Worm (Caenorhabditis elegans) whole organism, L3 larva: Measurements from ENCODE around the gene acs-14.

Experiments
- R02D3.7 ChIP-seq: fragments of 150-350 bp; optimal IDR thresholded peaks from 2 replicates; lab custom pipeline; 2014; ENCODE audit warnings: missing biosample characterization, missing genetic modification characterization
- ZK546.5 ChIP-seq: sonication (generic microtip); optimal IDR thresholded peaks from 2 replicates; lab custom pipeline; 2017; ENCODE audit warnings: missing biosample characterization, missing genetic modification characterization
- ama-1 ChIP-seq: fragments of 150-350 bp; optimal IDR thresholded peaks from 2 replicates; lab custom pipeline; 2018
- ceh-28 ChIP-seq: fragments of 150-350 bp; optimal IDR thresholded peaks from 2 replicates; lab custom pipeline; 2014; ENCODE audit warnings: missing biosample characterization, missing genetic modification reagents, missing genetic modification characterization
- ceh-82 ChIP-seq: fragments of 150-350 bp; optimal IDR thresholded peaks from 2 replicates; lab custom pipeline; 2014; ENCODE audit warnings: missing biosample characterization, missing genetic modification characterization
- daf-12 ChIP-seq: fragments of 150-350 bp; optimal IDR thresholded peaks from 2 replicates; lab custom pipeline; 2014; ENCODE audit warnings: missing biosample characterization, missing genetic modification reagents, missing genetic modification characterization
- egl-27 ChIP-seq: sonication (generic microtip); optimal IDR thresholded peaks from 4 replicates; lab custom pipeline; 2017; ENCODE audit warnings: missing biosample characterization, missing genetic modification reagents, missing genetic modification characterization
- egl-5 ChIP-seq: fragments of 150-350 bp; optimal IDR thresholded peaks from 2 replicates; lab custom pipeline; 2017; ENCODE audit warnings: missing biosample characterization, missing genetic modification reagents, missing genetic modification characterization, inconsistent platforms
- elt-2 ChIP-seq: sonication (generic microtip); optimal IDR thresholded peaks from 2 replicates; lab custom pipeline; 2016; ENCODE audit warnings: missing genetic modification reagents, mild to moderate bottlenecking, missing genetic modification characterization, missing compliant biosample characterization
- elt-3 ChIP-seq, 3 experiments: fragments of 150-350 bp in 1 of 3; sonication (generic microtip) in 2 of 3; optimal IDR thresholded peaks; 2 replicates in 2 of 3; 4 replicates in 1 of 3; lab custom pipeline; 2014 to 2017; ENCODE audit warnings: missing biosample characterization in 3 of 3, missing genetic modification characterization in 3 of 3
- eor-1 ChIP-seq, 2 experiments: fragments of 150-350 bp; optimal IDR thresholded peaks; 2 replicates each; lab custom pipeline; 2014 to 2018; ENCODE audit warnings: missing biosample characterization in 2 of 2, missing genetic modification characterization in 2 of 2
- fkh-10 ChIP-seq: sonication (generic microtip); optimal IDR thresholded peaks from 2 replicates; lab custom pipeline; 2017; ENCODE audit warnings: missing biosample characterization, missing genetic modification reagents, missing genetic modification characterization
- fkh-2 ChIP-seq: fragments of 150-350 bp; optimal IDR thresholded peaks from 2 replicates; lab custom pipeline; 2014; ENCODE audit warnings: missing biosample characterization, missing genetic modification reagents, missing genetic modification characterization
- fos-1 ChIP-seq: fragments of 150-350 bp; optimal IDR thresholded peaks from 2 replicates; lab custom pipeline; 2014; ENCODE audit warnings: missing biosample characterization, missing genetic modification characterization
- hmg-11 ChIP-seq: sonication (generic microtip); optimal IDR thresholded peaks from 2 replicates; lab custom pipeline; 2016; ENCODE audit warnings: missing genetic modification characterization, missing compliant biosample characterization
- jun-1 ChIP-seq: fragments of 150-350 bp; optimal IDR thresholded peaks from 2 replicates; lab custom pipeline; 2014; ENCODE audit warnings: missing biosample characterization, missing genetic modification reagents, missing genetic modification characterization
- lin-15B ChIP-seq: fragments of 150-350 bp; optimal IDR thresholded peaks from 2 replicates; lab custom pipeline; 2014; ENCODE audit warnings: missing biosample characterization, missing genetic modification characterization
- lin-39 ChIP-seq: fragments of 150-350 bp; optimal IDR thresholded peaks from 2 replicates; lab custom pipeline; 2018; ENCODE audit warnings: missing biosample characterization, missing genetic modification reagents, missing genetic modification characterization
- lsy-12 ChIP-seq: sonication (generic microtip); optimal IDR thresholded peaks from 2 replicates; lab custom pipeline; 2016; ENCODE audit warnings: mild to moderate bottlenecking, missing genetic modification characterization, missing compliant biosample characterization
- mdl-1 ChIP-seq: fragments of 150-350 bp; optimal IDR thresholded peaks from 2 replicates; lab custom pipeline; 2014; ENCODE audit warnings: missing biosample characterization, missing genetic modification characterization
- mml-1 ChIP-seq: fragments of 150-350 bp; sonication (generic microtip); optimal IDR thresholded peaks from 3 replicates; lab custom pipeline; 2014; ENCODE audit warnings: missing biosample characterization, missing genetic modification characterization
- nfya-1 ChIP-seq: sonication (generic microtip); optimal IDR thresholded peaks from 2 replicates; lab custom pipeline; 2017; ENCODE audit warnings: missing genetic modification characterization, mild to moderate bottlenecking, missing compliant biosample characterization, antibody characterized with exemption, moderate library complexity; ENCODE audit not compliant: insufficient read depth
- nhr-11 ChIP-seq: fragments of 150-350 bp; optimal IDR thresholded peaks from 2 replicates; lab custom pipeline; 2014; ENCODE audit warnings: missing biosample characterization, missing genetic modification characterization
- nhr-12 ChIP-seq: fragments of 150-350 bp; optimal IDR thresholded peaks from 2 replicates; lab custom pipeline; 2014; ENCODE audit warnings: missing biosample characterization, missing genetic modification characterization
- nhr-23 ChIP-seq: fragments of 150-350 bp; optimal IDR thresholded peaks from 2 replicates; lab custom pipeline; 2014; ENCODE audit warnings: missing biosample characterization, missing genetic modification reagents, missing genetic modification characterization
- nhr-237 ChIP-seq: fragments of 150-350 bp; optimal IDR thresholded peaks from 2 replicates; lab custom pipeline; 2014; ENCODE audit warnings: missing biosample characterization, missing genetic modification characterization
- nhr-25 ChIP-seq: sonication (generic microtip); optimal IDR thresholded peaks from 2 replicates; lab custom pipeline; 2017; ENCODE audit warnings: missing biosample characterization, missing genetic modification characterization
- nhr-43 ChIP-seq: sonication (generic microtip); optimal IDR thresholded peaks from 2 replicates; lab custom pipeline; 2016; ENCODE audit warnings: mild to moderate bottlenecking, missing genetic modification characterization, missing compliant biosample characterization; ENCODE audit not compliant: poor library complexity, severe bottlenecking
- nhr-67 ChIP-seq: fragments of 150-350 bp; optimal IDR thresholded peaks from 2 replicates; lab custom pipeline; 2014; ENCODE audit warnings: missing biosample characterization, missing genetic modification characterization
- nhr-76 ChIP-seq: fragments of 150-350 bp; sonication (generic microtip); optimal IDR thresholded peaks from 5 replicates; lab custom pipeline; 2014; ENCODE audit warnings: missing biosample characterization, missing genetic modification characterization
- nhr-77 ChIP-seq: fragments of 150-350 bp; optimal IDR thresholded peaks from 2 replicates; lab custom pipeline; 2014; ENCODE audit warnings: missing biosample characterization, missing genetic modification characterization
- pha-4 ChIP-seq: fragments of 150-350 bp; optimal IDR thresholded peaks from 2 replicates; lab custom pipeline; 2014; ENCODE audit warnings: missing biosample characterization, missing genetic modification reagents, missing genetic modification characterization
- pqm-1 ChIP-seq: fragments of 150-350 bp; optimal IDR thresholded peaks from 2 replicates; lab custom pipeline; 2017; ENCODE audit warnings: missing biosample characterization, missing genetic modification characterization, inconsistent platforms
- sea-2 ChIP-seq: fragments of 150-350 bp; sonication (generic microtip); optimal IDR thresholded peaks from 4 replicates; lab custom pipeline; 2014; ENCODE audit warnings: missing biosample characterization, missing genetic modification reagents, missing genetic modification characterization
- skn-1 ChIP-seq: fragments of 150-350 bp; optimal IDR thresholded peaks from 2 replicates; lab custom pipeline; 2014; ENCODE audit warnings: missing biosample characterization, missing genetic modification characterization
- snpc-4 ChIP-seq: fragments of 150-350 bp; optimal IDR thresholded peaks from 2 replicates; lab custom pipeline; 2014; ENCODE audit warnings: missing biosample characterization, missing genetic modification characterization
- tbx-2 ChIP-seq: sonication (generic microtip); optimal IDR thresholded peaks from 2 replicates; lab custom pipeline; 2016; ENCODE audit warnings: mild to moderate bottlenecking, missing genetic modification characterization, missing compliant biosample characterization
- zag-1 ChIP-seq: fragments of 150-350 bp; optimal IDR thresholded peaks from 2 replicates; lab custom pipeline; 2014; ENCODE audit warnings: missing biosample characterization, missing genetic modification characterization
- ztf-11 ChIP-seq: fragments of 150-350 bp; optimal IDR thresholded peaks from 2 replicates; lab custom pipeline; 2014; ENCODE audit warnings: missing biosample characterization, missing genetic modification characterization
- ztf-4 ChIP-seq: fragments of 150-350 bp; optimal IDR thresholded peaks from 2 replicates; lab custom pipeline; 2014; ENCODE audit warnings: missing biosample characterization, missing genetic modification characterization

acs-14 gene

DNA sequence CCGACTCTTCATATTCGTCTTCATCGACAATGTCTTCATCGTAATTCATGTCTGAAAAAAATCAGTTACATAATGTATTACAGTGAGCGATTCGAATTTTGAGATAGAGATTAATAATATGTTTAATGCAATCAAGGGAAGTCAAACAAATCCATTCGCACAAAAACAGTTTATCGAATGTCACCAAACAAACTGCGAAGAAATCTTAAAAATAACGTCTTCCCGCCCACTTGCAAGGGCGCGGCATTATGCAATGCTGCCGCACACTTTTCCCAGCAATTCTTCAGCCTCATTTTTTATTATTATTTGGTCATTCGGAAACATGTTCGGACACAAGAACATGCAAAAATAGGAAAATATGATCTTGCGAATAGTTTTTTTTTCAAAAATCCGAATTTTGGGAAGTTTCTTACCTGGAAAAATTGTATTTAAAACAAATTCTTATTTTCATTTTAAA is 36.3 kb downstream of the acs-14 start, which contains the start of gene mdf-1 (continued):
- TF ChIP-seq hmg-11 (tag; lab: Kevin White, UChicago) (peak; percentile 85), egl-5 (peak; percentile 17), jun-1 (tag; lab: Kevin White, UChicago) (no peak), nhr-43 (peak; percentile 47), sea-2 (GFP tag; lab: Kevin White, UChicago) (no peak), ztf-4 (peak; percentile 15), lin-15B (tag; lab: Kevin White, UChicago) (peak; percentile 73), nfya-1 (tag; lab: Kevin White, UChicago) (peak; percentile 82), elt-2 (tag; lab: Kevin White, UChicago) (peak; percentile 47), R02D3.7 (tag; lab: Kevin White, UChicago) (no peak), nhr-12 (tag; lab: Kevin White, UChicago) (no peak), fos-1 (no peak), elt-3 (tag; optimal IDR thresholded peaks at IDR 0.05; lab: Kevin White, UChicago) (no peak), lin-39 (tag; lab: Kevin White, UChicago) (peak; percentile 63), lsy-12 (peak; percentile 51), egl-27 (tag; lab: Kevin White, UChicago) (no peak), ceh-28 (tag; lab: Kevin White, UChicago) (peak; percentile 15), ztf-11 (tag; lab: Kevin White, UChicago) (no peak)

DNA sequence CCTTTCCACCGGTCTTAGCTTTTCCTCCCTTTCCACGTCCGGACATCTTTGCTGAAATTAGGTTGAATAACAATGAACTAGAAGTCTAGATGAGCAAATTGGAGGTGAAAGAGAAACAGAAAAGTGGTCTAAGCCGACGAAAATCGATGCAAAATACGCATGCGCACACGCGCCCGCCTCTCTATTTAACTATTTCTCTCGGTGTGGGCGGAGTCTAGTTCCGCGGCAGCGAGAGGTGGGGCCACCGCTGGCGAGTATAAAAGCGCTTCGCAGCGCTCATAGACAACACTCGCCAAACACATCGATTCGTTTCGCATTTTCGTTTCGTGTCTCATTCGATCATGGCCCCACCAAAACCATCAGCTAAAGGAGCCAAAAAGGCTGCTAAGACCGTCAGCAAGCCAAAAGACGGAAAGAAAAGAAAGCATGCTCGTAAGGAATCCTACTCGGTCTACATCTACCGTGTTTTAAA is 37.3 kb downstream of the acs-14 start, which contains the start of the genes his-35 and his-41:
Gene his-35 (minus strand): TSS at position 51 of the 472 bp plus-strand sequence.
Gene his-41 (plus strand): TSS at position 299 of the 472 bp plus-strand sequence.
- TF ChIP-seq nhr-76 (tag; lab: Kevin White, UChicago) (no peak), nhr-43 (peak; percentile 15), nhr-12 (tag; lab: Kevin White, UChicago) (no peak), zag-1 (tag; lab: Kevin White, UChicago) (no peak), lin-39 (tag; lab: Kevin White, UChicago) (peak; percentile 57), nfya-1 (tag; lab: Kevin White, UChicago) (peak; percentile 69), ama-1 (peak; percentile 85), lsy-12 (peak; percentile 3), nhr-11 (tag; lab: Kevin White, UChicago) (no peak), jun-1 (tag; lab: Kevin White, UChicago) (peak; percentile 41), nhr-237 (tag; lab: Kevin White, UChicago) (no peak), pqm-1 (tag; lab: Kevin White, UChicago) (no peak), pha-4 (tag; lab: Kevin White, UChicago) (peak; percentile 34), nhr-23 (tag; lab: Kevin White, UChicago) (no peak), skn-1 (tag; lab: Kevin White, UChicago) (no peak), snpc-4 (tag; lab: Kevin White, UChicago) (peak; percentile 24), elt-3 (tag; optimal IDR thresholded peaks at IDR 0.05; lab: Kevin White, UChicago) (no peak), ceh-28 (tag; lab: Kevin White, UChicago) (peak; percentile 7), lin-15B (tag; lab: Kevin White, UChicago) (peak; percentile 37), hmg-11 (tag; lab: Kevin White, UChicago) (no peak), nhr-25 (peak; percentile 77), tbx-2 (tag; lab: Kevin White, UChicago) (peak; percentile 16), fkh-10 (GFP tag; lab: Kevin White, UChicago) (no peak)

DNA sequence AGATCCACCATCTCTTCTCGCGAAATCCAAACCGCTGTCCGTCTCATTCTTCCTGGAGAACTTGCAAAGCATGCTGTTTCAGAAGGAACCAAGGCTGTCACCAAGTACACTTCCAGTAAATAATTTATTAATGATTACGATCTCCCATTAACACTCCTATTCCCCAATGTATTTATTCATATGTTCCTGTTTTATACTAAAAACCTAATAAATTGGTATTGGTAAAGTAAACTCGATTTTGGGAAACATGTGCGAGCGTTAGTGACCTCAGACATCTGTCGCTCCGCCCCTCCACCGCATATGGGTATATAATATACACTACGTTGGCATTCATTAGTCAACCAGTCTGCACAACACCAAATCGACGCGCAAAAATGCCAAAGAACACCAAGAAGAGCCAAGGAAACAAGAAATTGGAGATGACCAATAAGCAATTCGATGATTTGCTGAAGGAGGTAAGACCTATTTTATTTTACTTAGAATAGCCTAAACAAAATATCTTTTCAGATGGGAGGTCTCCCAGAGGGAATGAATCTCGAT is 38.2 kb downstream of the acs-14 start, which contains the start of gene C50F4.6:
Gene C50F4.6 (plus strand): TSS at position 51 of the 540 bp plus-strand sequence.
- TF ChIP-seq nhr-76 (tag; lab: Kevin White, UChicago), result no peak
- TF ChIP-seq zag-1 (tag; lab: Kevin White, UChicago), result no peak
- peak; percentile 48 for TF ChIP-seq ama-1
- TF ChIP-seq, all 47 proteins: peak for 1

DNA sequence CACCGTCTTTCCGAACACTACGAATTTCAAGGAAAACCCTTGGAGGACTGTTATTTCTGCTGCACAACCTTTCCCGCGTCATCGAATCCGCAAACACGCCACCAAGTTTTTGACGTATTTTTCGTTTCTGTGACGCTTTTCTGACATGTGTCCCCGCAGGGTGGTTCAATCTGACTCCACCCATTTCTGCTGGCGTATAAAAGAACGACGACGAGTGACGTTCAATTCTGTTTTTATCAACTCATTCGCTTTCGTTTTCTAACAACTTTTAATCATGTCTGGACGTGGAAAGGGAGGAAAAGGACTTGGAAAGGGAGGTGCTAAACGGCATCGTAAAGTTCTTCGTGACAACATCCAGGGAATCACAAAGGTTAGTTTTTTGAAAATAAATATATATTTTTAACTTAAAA is 38.9 kb downstream of the acs-14 start, which contains the start of gene his-37:
Gene his-37 (plus strand): TSS at position 246 of the 410 bp plus-strand sequence.
- TF ChIP-seq lin-39 (tag; lab: Kevin White, UChicago), result peak; percentile 97
- TF ChIP-seq fos-1, result peak; percentile 95
- peak; percentile 52 for TF ChIP-seq mdl-1 (tag; lab: Kevin White, UChicago)
- peak; percentile 89 for TF ChIP-seq skn-1 (tag; lab: Kevin White, UChicago)
- peak; percentile 99 for TF ChIP-seq fkh-10 (GFP tag; lab: Kevin White, UChicago)
- no peak for TF ChIP-seq nhr-12 (tag; lab: Kevin White, UChicago)
- no peak for TF ChIP-seq daf-12
- no peak for TF ChIP-seq mml-1 (tag; lab: Kevin White, UChicago)
- TF ChIP-seq nhr-11 (tag; lab: Kevin White, UChicago), result peak; percentile 99
- TF ChIP-seq sea-2 (GFP tag; lab: Kevin White, UChicago), result peak; percentile 94
- peak; percentile 92 for TF ChIP-seq nhr-77 (tag; lab: Kevin White, UChicago)
- peak; percentile 90 for TF ChIP-seq egl-27 (tag; lab: Kevin White, UChicago)
- no peak for TF ChIP-seq nhr-67 (tag; lab: Kevin White, UChicago)
- TF ChIP-seq nhr-76 (tag; lab: Kevin White, UChicago), result peak; percentile 92
- TF ChIP-seq fkh-2, result peak; percentile 73
- peak; percentile 84 to 86 for TF ChIP-seq eor-1 (tag; optimal IDR thresholded peaks at IDR 0.05; lab: Kevin White, UChicago)
- TF ChIP-seq ztf-4, result peak; percentile 91
- TF ChIP-seq zag-1 (tag; lab: Kevin White, UChicago), result peak; percentile 86
- TF ChIP-seq ZK546.5 (tag; lab: Kevin White, UChicago), result peak; percentile 44
- TF ChIP-seq ceh-82 (tag; lab: Kevin White, UChicago), result peak; percentile 92
- TF ChIP-seq elt-3 (tag; optimal IDR thresholded peaks at IDR 0.05; lab: Kevin White, UChicago), result peak; percentile 76 to 98 (median 96)
- no peak for TF ChIP-seq nhr-237 (tag; lab: Kevin White, UChicago)
- peak; percentile 100 for TF ChIP-seq nhr-23 (tag; lab: Kevin White, UChicago)
- peak; percentile 90 for TF ChIP-seq pqm-1 (tag; lab: Kevin White, UChicago)
- peak; percentile 40 for TF ChIP-seq ztf-11 (tag; lab: Kevin White, UChicago)
- TF ChIP-seq snpc-4 (tag; lab: Kevin White, UChicago), result peak; percentile 96
- TF ChIP-seq elt-2 (tag; lab: Kevin White, UChicago), result peak; percentile 94
- TF ChIP-seq ceh-28 (tag; lab: Kevin White, UChicago), result peak; percentile 92
